Worm (Caenorhabditis elegans): ENCODE measurements around the gene K08B12.1.

DNA sequence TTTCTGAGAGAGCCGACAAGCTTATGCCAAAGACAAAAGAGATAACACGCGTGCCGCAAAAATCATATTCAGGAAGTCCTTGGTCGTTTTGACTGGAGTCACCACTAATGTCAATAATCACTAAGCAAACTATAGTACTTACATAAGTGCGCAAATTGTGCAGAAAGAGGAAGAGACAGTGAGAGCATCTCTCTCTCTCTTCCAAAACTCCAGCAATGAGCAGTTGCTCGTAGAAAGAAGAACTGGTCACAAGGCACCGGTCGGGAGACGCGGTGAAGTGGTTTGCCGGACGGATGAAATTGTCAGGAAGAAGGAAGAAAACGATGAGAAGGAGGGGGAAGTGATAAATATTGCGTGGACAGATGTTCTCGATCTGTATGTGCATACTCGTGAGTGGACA, 10.9 kb downstream of the K08B12.1 start:
- TF ChIP-seq K09A11.1 (tag; optimal IDR thresholded peaks at IDR 0.05; ENCODE audit: insufficient read depth) (no peak), sdc-2 (tag; optimal IDR thresholded peaks at IDR 0.05) (no peak), ama-1 (optimal IDR thresholded peaks at IDR 0.05) (no peak), unc-86 (tag; optimal IDR thresholded peaks at IDR 0.05) (no peak), hlh-30 (tag; optimal IDR thresholded peaks at IDR 0.05; ENCODE audit: insufficient read depth) (peak; percentile 54), ceh-18 (tag; optimal IDR thresholded peaks at IDR 0.05) (no peak), lin-11 (tag; optimal IDR thresholded peaks at IDR 0.05) (no peak), pha-4 (tag; optimal IDR thresholded peaks at IDR 0.05) (no peak), nhr-11 (tag; optimal IDR thresholded peaks at IDR 0.05) (no peak), dmd-4 (tag; optimal IDR thresholded peaks at IDR 0.05; ENCODE audit: borderline replicate concordance) (no peak)
